Fruit fly (Drosophila melanogaster): ENCODE data around the gene Chd1.

DNA sequence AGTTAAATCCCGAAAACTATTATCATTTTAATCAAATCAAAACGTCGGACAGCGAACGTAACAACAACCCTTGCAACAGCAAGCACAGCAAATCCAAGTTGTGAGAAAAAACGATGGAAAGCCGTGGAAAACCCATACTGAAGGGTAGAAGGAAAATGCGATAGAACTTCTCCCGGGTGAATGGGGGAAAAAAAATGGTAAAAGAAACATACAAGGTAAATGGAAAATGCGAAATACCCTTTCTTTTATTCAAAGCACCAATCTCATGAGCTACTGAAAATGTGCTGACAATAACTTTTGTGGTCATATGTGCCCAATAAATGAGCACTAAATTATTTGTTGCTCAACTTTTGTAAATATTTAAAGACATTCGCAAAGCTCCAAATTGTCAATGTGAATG lies 47.8 kb downstream of the Chd1 start:
- TF ChIP-seq CG1620 (GFP tag; optimal IDR thresholded peaks at IDR 0.05) (no peak), CG11617 (GFP tag; optimal IDR thresholded peaks at IDR 0.05) (no peak)
